Fruit fly (Drosophila melanogaster): Measurements from ENCODE around the gene CG1835.
A peak's percentile ranks its signal among the peaks of the same experiment; 100 is the strongest.

Gene CG1835

dm6 chrX:20612979-20613378, 48.7 kb upstream of the CG1835 start:
- TF ChIP-seq bowl (GFP tag; IDR thresholded peaks at IDR 0.05) (no peak), CG6254 (GFP tag; optimal IDR thresholded peaks at IDR 0.05) (no peak), z (GFP tag; IDR thresholded peaks at IDR 0.05) (peak; percentile 87)

DNA sequence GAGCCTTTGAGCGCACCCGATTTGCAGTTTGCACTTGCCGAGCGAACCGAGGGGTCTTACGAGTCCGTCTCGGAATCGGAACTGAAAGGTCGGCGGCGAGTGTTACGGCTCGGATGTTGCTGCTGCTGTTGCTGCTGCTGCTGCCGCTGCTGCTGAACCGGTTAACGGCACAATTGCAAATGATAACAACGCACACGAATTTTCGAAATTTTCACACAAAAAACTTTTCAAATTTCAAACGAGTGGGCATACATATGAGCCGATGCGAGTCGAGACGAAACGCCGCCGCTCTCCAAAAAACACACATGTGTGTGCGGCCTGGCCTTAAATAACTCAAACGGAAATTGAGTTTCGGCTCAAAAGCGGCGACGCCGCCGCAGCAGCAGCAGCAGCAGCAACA, 38.0 kb upstream of the CG1835 start, which contains the start of gene RunxA:
RunxA (minus strand) TSS at position 101 of the 400 bp plus-strand sequence.
- TF ChIP-seq lmd (GFP tag; IDR thresholded peaks at IDR 0.05) (no peak), vvl (GFP tag; IDR thresholded peaks at IDR 0.05) (no peak), al (GFP tag; IDR thresholded peaks at IDR 0.05) (no peak), CG16813 (GFP tag; IDR thresholded peaks at IDR 0.05; ENCODE audit: partially characterized antibody) (no peak), Deaf1 (tag; optimal IDR thresholded peaks at IDR 0.05) (peak; percentile 23), hb (GFP tag; IDR thresholded peaks at IDR 0.05; ENCODE audit: partially characterized antibody) (no peak), Dbx (GFP tag; IDR thresholded peaks at IDR 0.05) (no peak), z (GFP tag; IDR thresholded peaks at IDR 0.05) (peak; percentile 89), Nf-YC (tag; optimal IDR thresholded peaks at IDR 0.05) (no peak), CG8765 (GFP tag; IDR thresholded peaks at IDR 0.05) (no peak)

DNA sequence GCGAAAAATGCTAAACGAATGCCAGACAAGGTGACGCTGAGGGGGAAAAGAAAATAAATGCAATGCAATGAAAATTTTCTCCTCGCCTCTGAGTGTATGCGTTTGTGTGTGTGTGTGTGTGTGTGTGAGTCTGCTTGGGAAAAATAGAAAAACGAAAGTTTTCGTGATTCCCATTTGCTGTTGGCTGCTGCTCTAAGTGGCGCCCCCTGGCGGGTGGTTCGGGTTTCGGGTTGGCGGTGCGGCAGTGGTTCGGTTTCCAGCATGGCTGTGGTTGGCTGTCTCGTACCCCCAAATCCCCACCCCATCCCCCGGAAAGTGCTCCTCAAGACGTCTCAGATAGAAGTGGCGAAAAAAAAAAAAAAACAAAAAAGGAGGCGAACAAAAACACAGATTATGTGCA, 32.4 kb upstream of the CG1835 start:
- TF ChIP-seq az2 (GFP tag; optimal IDR thresholded peaks at IDR 0.05) (no peak), Nf-YB (GFP tag; optimal IDR thresholded peaks at IDR 0.05) (peak; percentile 80), Nf-YC (tag; optimal IDR thresholded peaks at IDR 0.05) (peak; percentile 58), cg (GFP tag; optimal IDR thresholded peaks at IDR 0.05) (peak; percentile 6), dpn (GFP tag; optimal IDR thresholded peaks at IDR 0.05) (no peak), CTCF (GFP tag; optimal IDR thresholded peaks at IDR 0.05) (peak; percentile 86), CG11456 (GFP tag; IDR thresholded peaks at IDR 0.05) (0 out of 3 replicates have a peak, but pooled peaks have one; percentile 22)

DNA sequence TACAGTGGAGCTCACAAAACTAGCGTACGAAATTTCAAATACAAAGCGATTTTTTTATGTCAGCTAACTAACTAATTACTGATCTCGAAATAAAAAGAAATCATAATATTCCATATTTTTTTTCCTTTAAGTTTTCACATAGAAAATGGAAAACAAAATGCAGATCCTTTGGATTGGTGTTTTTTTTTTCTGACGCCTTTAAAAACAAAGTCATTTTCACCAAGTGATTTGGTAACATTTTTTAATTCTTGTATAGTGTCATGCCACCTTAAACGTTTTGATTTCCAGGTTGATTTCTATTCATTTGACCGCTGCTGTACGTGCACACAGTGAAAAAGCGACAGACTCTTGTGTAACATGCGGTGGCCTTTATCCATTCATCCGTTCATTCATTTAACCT, 30.6 kb upstream of the CG1835 start:
- TF ChIP-seq ci (GFP tag; IDR thresholded peaks at IDR 0.05) (no peak), yki (optimal IDR thresholded peaks at IDR 0.05) (no peak), ab (GFP tag; optimal IDR thresholded peaks at IDR 0.05) (no peak), CG13624 (GFP tag; optimal IDR thresholded peaks at IDR 0.05) (no peak), cwo (GFP tag; optimal IDR thresholded peaks at IDR 0.05) (peak; percentile 31), psq (GFP tag; optimal IDR thresholded peaks at IDR 0.05) (no peak), wor (GFP tag; IDR thresholded peaks at IDR 0.05) (no peak), CG2199 (GFP tag; IDR thresholded peaks at IDR 0.05) (no peak), al (GFP tag; IDR thresholded peaks at IDR 0.05) (no peak), CG30020 (tag; optimal IDR thresholded peaks at IDR 0.05) (no peak), Hsf (GFP tag; optimal IDR thresholded peaks at IDR 0.05) (peak; percentile 35), corto (GFP tag; optimal IDR thresholded peaks at IDR 0.05) (no peak), salm (tag; optimal IDR thresholded peaks at IDR 0.05) (no peak), BEAF-32 (GFP tag; optimal IDR thresholded peaks at IDR 0.05) (no peak), az2 (GFP tag; optimal IDR thresholded peaks at IDR 0.05) (peak; percentile 28), CG11456 (GFP tag; IDR thresholded peaks at IDR 0.05) (no peak), Pdp1 (GFP tag; optimal IDR thresholded peaks at IDR 0.05) (peak; percentile 45 to 56), usp (GFP tag; optimal IDR thresholded peaks at IDR 0.05) (no peak), fru (optimal IDR thresholded peaks at IDR 0.05) (no peak), Aef1 (GFP tag; IDR thresholded peaks at IDR 0.05) (peak; percentile 24; the same call in 1 of the 3 replicates), MTF-1 (GFP tag; optimal IDR thresholded peaks at IDR 0.05; ENCODE audit: borderline replicate concordance) (no peak), CG6765 (GFP tag; optimal IDR thresholded peaks at IDR 0.05) (peak; percentile 8), CG14667 (GFP tag; IDR thresholded peaks at IDR 0.05) (no peak), HLH54F (GFP tag; optimal IDR thresholded peaks at IDR 0.05) (peak; percentile 14), CG12219 (GFP tag; optimal IDR thresholded peaks at IDR 0.05) (no peak), NfI (GFP tag; optimal IDR thresholded peaks at IDR 0.05) (peak; percentile 33), CG7987 (GFP tag; optimal IDR thresholded peaks at IDR 0.05) (no peak), kay (GFP tag; optimal IDR thresholded peaks at IDR 0.05) (no peak), CG1603 (tag; optimal IDR thresholded peaks at IDR 0.05) (no peak), sc (optimal IDR thresholded peaks at IDR 0.05) (no peak), sc (GFP tag; optimal IDR thresholded peaks at IDR 0.05) (no peak), CG5953 (GFP tag; IDR thresholded peaks at IDR 0.05) (no peak)
